Fruit fly (Drosophila melanogaster) S2 (cell line): Measurements from ENCODE around the gene CG32320.

Experiments used
- CG8478 ChIP-seq: fragments of >200 bp; optimal IDR thresholded peaks from 2 replicates; lab custom pipeline; 2018
- CTCF ChIP-seq, 2 experiments: fragments of >200 bp; optimal IDR thresholded peaks; 2 replicates each; lab custom pipeline; 2018

CG32320 gene

DNA sequence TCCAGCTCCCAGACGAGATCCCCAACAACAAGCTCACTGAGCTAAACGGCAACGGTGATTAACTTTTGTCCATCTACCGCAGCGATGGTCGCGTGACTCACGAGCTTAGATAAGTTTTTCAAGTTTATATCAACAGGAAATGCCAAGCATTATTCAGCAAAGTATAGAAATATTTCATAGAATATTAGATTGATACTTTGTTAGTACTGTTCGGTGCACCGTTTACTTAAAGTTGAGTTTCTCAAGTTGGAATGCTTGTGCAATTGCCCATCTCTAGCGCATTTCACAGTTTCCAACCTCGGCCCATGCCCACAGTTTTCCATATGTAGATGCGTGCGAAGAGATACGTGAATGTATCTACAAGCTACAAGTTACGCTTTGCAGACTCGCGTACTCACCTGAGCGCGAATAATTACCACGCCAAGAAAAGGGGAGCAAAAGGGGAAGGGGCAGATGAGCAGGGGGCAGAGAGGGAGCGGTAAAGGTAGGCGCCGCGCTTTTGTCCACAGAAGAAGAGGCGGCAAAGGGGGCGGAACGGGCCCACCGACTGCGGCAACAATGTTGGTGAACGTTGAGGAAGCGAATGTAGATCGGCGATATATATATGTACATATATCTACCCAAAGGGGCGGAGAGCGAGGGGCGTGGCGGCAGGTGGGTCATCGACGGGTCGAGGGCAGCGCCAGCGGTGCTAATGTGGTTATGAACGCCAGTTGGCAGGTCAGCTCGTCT, 22.2 kb upstream of the CG32320 start:
- TF ChIP-seq CTCF (optimal IDR thresholded peaks at IDR 0.05; lab: Kevin White, UChicago) = no peak
- TF ChIP-seq CG8478 = no peak

- TF ChIP-seq CTCF (optimal IDR thresholded peaks at IDR 0.05; lab: Kevin White, UChicago) = no peak
- TF ChIP-seq CG8478 = no peak
These were observed 20.2 kb upstream of the CG32320 start for dm6 chr3L:1378098-1378645.

DNA sequence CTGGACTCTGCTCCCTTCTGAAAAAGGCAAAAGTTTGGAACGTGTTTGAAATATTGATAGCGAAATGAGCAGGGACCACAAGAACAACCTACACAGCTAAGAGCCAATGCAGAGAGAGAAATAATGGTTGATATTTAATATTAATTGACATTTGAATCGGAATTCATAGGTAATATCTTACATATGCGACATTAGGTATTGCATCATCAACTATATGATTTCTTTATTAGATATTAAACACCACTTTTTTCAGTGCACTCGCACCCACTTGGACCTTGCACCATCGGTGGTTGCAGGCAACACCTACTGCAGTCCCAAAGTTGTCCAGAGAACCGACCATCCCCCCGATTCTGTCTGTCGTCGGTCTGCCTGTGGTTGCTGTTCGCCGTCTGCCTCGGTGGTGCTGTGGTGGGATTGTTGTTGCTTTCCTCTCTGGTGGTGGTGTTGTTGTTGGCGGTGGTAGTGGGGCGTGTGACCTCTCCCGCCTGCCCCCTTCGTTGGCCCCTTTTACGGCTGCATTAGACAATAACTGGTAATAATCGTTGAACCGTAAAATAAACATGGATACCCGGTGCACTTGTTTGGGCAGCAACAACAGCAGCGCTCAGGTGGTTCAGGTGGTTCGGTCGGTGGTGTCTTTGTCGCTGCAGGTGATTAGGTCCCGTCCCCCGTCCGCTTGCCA, 19.4 kb upstream of the CG32320 start:
- TF ChIP-seq CTCF (optimal IDR thresholded peaks at IDR 0.05; lab: Kevin White, UChicago) (no peak), CG8478 (no peak)

DNA sequence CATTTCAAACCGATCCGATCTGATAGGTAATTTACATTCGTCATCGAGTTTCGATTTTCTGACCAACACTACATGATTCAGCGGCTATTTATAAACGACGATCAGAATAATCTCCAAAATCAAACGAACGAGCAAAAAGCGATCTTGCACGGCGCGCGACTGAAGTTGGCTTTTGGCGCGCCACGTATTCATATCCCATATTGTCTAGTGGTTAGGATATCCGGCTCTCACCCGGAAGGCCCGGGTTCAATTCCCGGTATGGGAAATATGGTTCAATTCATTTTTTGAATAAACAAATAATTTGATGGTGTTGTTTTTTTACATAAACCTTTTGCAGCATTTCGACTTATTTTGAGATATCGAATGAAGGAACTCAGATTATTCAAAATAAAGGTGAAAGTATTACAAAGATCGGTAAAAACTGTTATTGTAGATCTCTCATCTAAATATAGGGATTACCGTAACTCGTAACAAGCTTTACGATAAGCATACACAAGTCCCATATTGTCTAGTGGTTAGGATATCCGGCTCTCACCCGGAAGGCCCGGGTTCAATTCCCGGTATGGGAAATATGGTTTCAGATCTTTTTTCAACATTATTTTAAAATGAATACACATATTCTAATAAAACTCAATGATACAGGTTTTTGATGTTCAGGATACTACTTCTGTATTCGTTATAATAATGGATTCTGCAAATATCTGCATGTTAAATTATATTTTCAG, 18.5 kb upstream of the CG32320 start:
- TF ChIP-seq CTCF (optimal IDR thresholded peaks at IDR 0.05; lab: Kevin White, UChicago) = no peak
- no peak for TF ChIP-seq CG8478

DNA sequence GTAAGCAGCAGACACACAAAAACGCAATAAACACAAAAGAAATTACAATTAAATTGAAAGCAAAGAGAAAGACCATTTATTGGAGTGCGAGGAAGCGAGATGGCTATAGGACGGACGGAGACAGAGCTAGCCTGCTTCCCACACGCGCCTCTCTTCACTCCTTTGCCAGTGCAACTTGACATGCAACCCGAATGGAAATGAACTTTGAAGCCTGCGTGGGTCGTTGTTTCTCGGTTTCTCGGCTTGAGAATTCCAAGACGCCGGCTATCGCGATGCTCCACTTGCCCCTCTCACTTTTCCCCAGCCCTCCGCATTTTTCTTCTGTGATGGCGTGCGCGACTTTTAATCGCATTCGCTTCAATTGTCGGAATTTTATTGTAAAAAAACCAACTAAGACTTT, 17.4 kb upstream of the CG32320 start:
- no peak for TF ChIP-seq CTCF (optimal IDR thresholded peaks at IDR 0.05; lab: Kevin White, UChicago)
- no peak for TF ChIP-seq CG8478

DNA sequence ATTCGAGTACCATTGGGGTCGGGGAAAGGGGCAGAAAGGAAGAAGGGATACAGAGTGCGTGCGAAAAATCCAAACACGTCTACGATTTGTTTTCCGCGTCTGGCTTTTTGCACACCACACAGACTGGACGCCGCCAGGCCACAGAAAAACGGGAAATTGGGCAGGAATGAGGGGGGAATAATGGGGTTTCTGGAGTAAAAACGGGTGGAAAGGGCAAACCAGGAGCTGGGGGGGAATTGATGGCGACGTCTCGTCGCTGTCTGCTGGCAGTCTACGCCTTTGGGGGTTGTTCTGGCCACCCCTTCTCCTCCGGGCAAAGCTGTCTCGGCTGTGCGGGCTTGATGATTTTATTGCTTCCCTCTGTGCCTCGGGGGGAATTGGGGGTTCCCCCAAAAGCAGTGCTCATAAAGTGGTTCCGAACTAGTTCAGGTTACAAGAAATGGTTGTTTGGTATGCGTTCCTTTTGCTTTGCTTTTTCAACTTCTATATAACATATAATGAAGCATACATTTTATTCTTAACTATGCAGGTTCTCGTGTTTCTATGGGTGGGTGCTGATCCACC, 12.6 kb upstream of the CG32320 start:
- TF ChIP-seq CG8478 (no peak), CTCF (optimal IDR thresholded peaks at IDR 0.05; lab: Kevin White, UChicago) (no peak)

- TF ChIP-seq CG8478 = no peak
- TF ChIP-seq CTCF (optimal IDR thresholded peaks at IDR 0.05; lab: Kevin White, UChicago) = no peak
These were observed 10.3 kb upstream of the CG32320 start for dm6 chr3L:1388094-1388493.

DNA sequence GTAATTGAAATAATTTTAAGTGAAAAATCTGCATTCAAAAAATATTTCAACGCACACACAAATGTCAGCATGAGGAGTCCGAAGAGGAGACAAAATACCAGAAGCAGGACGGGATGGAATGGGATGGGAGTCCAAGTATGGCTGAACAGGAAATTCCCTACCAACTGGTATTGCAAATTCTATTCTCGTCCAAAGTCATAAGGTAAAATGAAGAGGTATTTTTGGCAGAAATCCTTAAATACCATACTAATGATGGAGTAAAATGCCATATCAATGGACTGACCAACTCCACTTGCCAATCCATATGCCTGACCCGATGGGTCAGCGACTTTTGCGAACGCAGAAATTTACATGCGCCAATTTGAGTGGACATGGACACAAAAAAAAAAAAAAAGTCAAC, 9.5 kb upstream of the CG32320 start:
- TF ChIP-seq CG8478 (no peak), CTCF (optimal IDR thresholded peaks at IDR 0.05; lab: Kevin White, UChicago) (no peak)

dm6 chr3L:1390410-1390809, 8.0 kb upstream of the CG32320 start:
- TF ChIP-seq CG8478 = no peak
- no peak for TF ChIP-seq CTCF (optimal IDR thresholded peaks at IDR 0.05; lab: Kevin White, UChicago)

- TF ChIP-seq CG8478 = no peak
- TF ChIP-seq CTCF (optimal IDR thresholded peaks at IDR 0.05; lab: Kevin White, UChicago) = no peak
These were observed 6.1 kb upstream of the CG32320 start for dm6 chr3L:1391993-1392952.

- no peak for TF ChIP-seq CG8478
- no peak for TF ChIP-seq CTCF (optimal IDR thresholded peaks at IDR 0.05; lab: Kevin White, UChicago)
These were observed 3.9 kb upstream of the CG32320 start for dm6 chr3L:1394463-1394862.

DNA sequence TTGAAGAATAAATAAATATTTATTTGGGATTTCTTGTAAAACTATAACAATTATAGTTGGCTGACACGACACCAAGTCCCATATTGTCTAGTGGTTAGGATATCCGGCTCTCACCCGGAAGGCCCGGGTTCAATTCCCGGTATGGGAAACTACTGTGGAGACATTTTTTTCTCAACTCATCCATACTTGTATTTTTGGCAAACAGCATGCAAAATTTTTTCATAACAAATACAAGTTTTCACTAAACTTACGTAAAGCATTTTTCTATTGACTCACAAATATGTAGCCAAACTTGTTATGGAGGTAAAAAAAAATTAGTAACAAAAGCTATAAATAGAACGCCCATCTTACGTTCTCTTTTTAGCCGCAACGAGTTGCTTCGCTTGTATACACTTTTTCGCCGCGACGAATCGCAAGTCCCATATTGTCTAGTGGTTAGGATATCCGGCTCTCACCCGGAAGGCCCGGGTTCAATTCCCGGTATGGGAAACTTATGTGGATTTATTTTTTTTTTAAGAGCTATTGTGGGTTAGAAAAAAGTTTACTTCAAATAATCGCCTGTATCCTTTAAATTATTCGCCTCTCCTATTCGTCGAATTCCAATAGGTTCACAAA, 3.1 kb downstream of the CG32320 start:
- TF ChIP-seq CG8478 (no peak), CTCF (optimal IDR thresholded peaks at IDR 0.05; lab: Kevin White, UChicago) (no peak)

DNA sequence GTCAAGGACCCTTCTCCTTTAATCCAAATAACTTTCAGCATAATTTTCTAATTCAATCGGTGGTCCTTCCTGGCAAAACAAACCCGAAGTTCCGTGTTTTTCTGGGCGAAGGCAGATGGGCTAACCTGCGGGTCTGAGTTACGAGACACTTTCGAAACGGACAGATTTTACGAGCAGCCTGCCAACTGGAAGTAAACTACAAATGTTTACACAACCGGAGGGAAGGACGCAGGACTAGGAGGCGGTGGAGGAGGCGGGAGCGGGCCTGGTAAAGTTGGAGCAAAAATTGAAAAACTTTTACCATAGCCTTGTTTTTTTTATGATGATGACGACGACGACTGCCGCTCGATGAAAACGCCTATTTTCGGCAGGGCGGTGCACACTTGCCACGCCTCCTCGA, 3.8 kb downstream of the CG32320 start:
- no peak for TF ChIP-seq CG8478
- TF ChIP-seq CTCF (optimal IDR thresholded peaks at IDR 0.05; lab: Kevin White, UChicago) = no peak

- TF ChIP-seq CTCF (optimal IDR thresholded peaks at IDR 0.05; lab: Kevin White, UChicago) (no peak), CG8478 (no peak)
These were observed 6.2 kb downstream of the CG32320 start for dm6 chr3L:1404549-1404948.
